Worm (Caenorhabditis elegans) whole organism, L2 larva: ENCODE measurements around the gene lmd-4.

Experiments
- R02D3.7 ChIP-seq: fragments of 150-350 bp; optimal IDR thresholded peaks from 2 replicates; lab custom pipeline; 2014; ENCODE audit warnings: missing biosample characterization, missing genetic modification characterization
- ceh-16 ChIP-seq: fragments of 150-350 bp; optimal IDR thresholded peaks from 2 replicates; lab custom pipeline; 2014; ENCODE audit warnings: missing biosample characterization, missing genetic modification characterization
- fos-1 ChIP-seq: fragments of 150-350 bp; optimal IDR thresholded peaks from 2 replicates; lab custom pipeline; 2014; ENCODE audit warnings: missing biosample characterization, missing genetic modification characterization
- lin-39 ChIP-seq: fragments of 150-350 bp; optimal IDR thresholded peaks from 2 replicates; lab custom pipeline; 2014; ENCODE audit warnings: missing biosample characterization, missing genetic modification reagents, missing genetic modification characterization
- lsy-2 ChIP-seq, 2 experiments: fragments of 150-350 bp in 1 of 2; sonication (generic microtip) in 1 of 2; optimal IDR thresholded peaks; 2 replicates each; lab custom pipeline; 2014 to 2017; ENCODE audit warnings: missing biosample characterization in 2 of 2, missing genetic modification characterization in 2 of 2
- mdl-1 ChIP-seq, 2 experiments: fragments of 150-350 bp in 1 of 2; sonication (generic microtip) in 1 of 2; optimal IDR thresholded peaks; 2 replicates each; lab custom pipeline; 2017; ENCODE audit warnings: missing biosample characterization in 2 of 2, missing genetic modification characterization in 2 of 2
- nhr-11 ChIP-seq: fragments of 150-350 bp; optimal IDR thresholded peaks from 2 replicates; lab custom pipeline; 2014; ENCODE audit warnings: missing biosample characterization, missing genetic modification characterization
- nhr-21 ChIP-seq: fragments of 150-350 bp; optimal IDR thresholded peaks from 2 replicates; lab custom pipeline; 2014; ENCODE audit warnings: missing biosample characterization, missing genetic modification characterization
- nhr-237 ChIP-seq: fragments of 150-350 bp; optimal IDR thresholded peaks from 2 replicates; lab custom pipeline; 2014; ENCODE audit warnings: missing biosample characterization, missing genetic modification characterization
- nhr-25 ChIP-seq: fragments of 150-350 bp; sonication (generic microtip); optimal IDR thresholded peaks from 3 replicates; lab custom pipeline; 2014; ENCODE audit warnings: missing biosample characterization, missing genetic modification characterization
- snpc-4 ChIP-seq: fragments of 150-350 bp; optimal IDR thresholded peaks from 2 replicates; lab custom pipeline; 2014; ENCODE audit warnings: missing biosample characterization, missing genetic modification characterization
- unc-39 ChIP-seq: fragments of 150-350 bp; optimal IDR thresholded peaks from 2 replicates; lab custom pipeline; 2014; ENCODE audit warnings: missing biosample characterization, missing genetic modification characterization
- ztf-11 ChIP-seq: sonication (generic microtip); optimal IDR thresholded peaks from 2 replicates; lab custom pipeline; 2017; ENCODE audit warnings: missing biosample characterization, missing genetic modification characterization
- ztf-4 ChIP-seq: fragments of 150-350 bp; optimal IDR thresholded peaks from 2 replicates; lab custom pipeline; 2014; ENCODE audit warnings: missing biosample characterization, missing genetic modification characterization

DNA sequence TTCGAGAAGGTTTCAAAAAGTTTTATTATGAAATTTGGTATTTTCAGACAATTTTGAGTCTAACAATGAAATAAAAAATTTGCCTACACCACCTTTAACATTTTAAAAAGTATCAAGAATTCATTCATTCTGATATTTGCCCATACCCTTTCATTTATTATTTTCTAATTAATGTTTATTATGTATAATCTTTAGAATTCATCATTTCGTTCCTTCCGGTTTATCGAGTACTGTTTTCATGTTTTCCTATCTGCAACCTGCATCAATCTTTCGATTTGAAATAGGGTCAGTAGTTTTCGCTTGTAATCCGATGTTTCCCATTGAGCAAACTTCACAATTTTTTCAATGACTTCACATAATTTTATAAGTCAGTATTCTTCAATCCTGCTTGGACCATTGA is 51.4 kb downstream of the lmd-4 start, which contains the start of gene C13A2.6:
- TF ChIP-seq lin-39 = no peak
- TF ChIP-seq unc-39 (tag; lab: Kevin White, UChicago) = no peak
- no peak for TF ChIP-seq lsy-2 (tag; optimal IDR thresholded peaks at IDR 0.05; lab: Kevin White, UChicago)
- TF ChIP-seq ztf-11 (tag; lab: Kevin White, UChicago) = no peak
- no peak for TF ChIP-seq ztf-4 (tag; lab: Kevin White, UChicago)
- no peak for TF ChIP-seq nhr-237
- no peak for TF ChIP-seq mdl-1 (tag; optimal IDR thresholded peaks at IDR 0.05; lab: Kevin White, UChicago)
- no peak for TF ChIP-seq nhr-21 (tag; lab: Kevin White, UChicago)
- no peak for TF ChIP-seq nhr-11
- TF ChIP-seq snpc-4 (tag; lab: Kevin White, UChicago) = no peak
- TF ChIP-seq nhr-25 (tag; lab: Kevin White, UChicago) = no peak
- no peak for TF ChIP-seq R02D3.7
- TF ChIP-seq fos-1 (tag; lab: Kevin White, UChicago) = no peak
- no peak for TF ChIP-seq ceh-16 (tag; lab: Kevin White, UChicago)
